Worm (Caenorhabditis elegans) whole organism, L2 larva: Measurements from ENCODE around the gene W09H1.1.

Experiments
- F13H6.1 ChIP-seq: sonication (generic microtip); optimal IDR thresholded peaks from 2 replicates; lab custom pipeline; 2016; ENCODE audit warnings: missing genetic modification characterization, missing compliant biosample characterization
- aly-2 ChIP-seq: fragments of 150-350 bp; optimal IDR thresholded peaks from 2 replicates; lab custom pipeline; 2014; ENCODE audit warnings: missing biosample characterization, missing genetic modification characterization
- mbf-1 ChIP-seq: sonication (generic microtip); optimal IDR thresholded peaks from 2 replicates; lab custom pipeline; 2017; ENCODE audit warnings: missing biosample characterization, missing genetic modification characterization
- nhr-12 ChIP-seq: fragments of 150-350 bp; optimal IDR thresholded peaks from 2 replicates; lab custom pipeline; 2014; ENCODE audit warnings: missing biosample characterization, missing genetic modification characterization
- nhr-23 ChIP-seq: fragments of 150-350 bp; optimal IDR thresholded peaks from 2 replicates; lab custom pipeline; 2014; ENCODE audit warnings: missing biosample characterization, missing genetic modification reagents, missing genetic modification characterization
- skn-1 ChIP-seq: sonication (generic microtip); optimal IDR thresholded peaks from 2 replicates; lab custom pipeline; 2017; ENCODE audit warnings: missing biosample characterization, missing genetic modification characterization

- no peak for TF ChIP-seq mbf-1
- no peak for TF ChIP-seq aly-2
- TF ChIP-seq F13H6.1: no peak
- no peak for TF ChIP-seq nhr-23 (tag; lab: Kevin White, UChicago)
- no peak for TF ChIP-seq nhr-12 (tag; lab: Kevin White, UChicago)
- no peak for TF ChIP-seq skn-1 (tag; lab: Kevin White, UChicago)
Measured at ce11 chrII:13181465-13181864, at the start of gene W09H1.1.
